Worm (Caenorhabditis elegans) whole organism, mixed stage, embryonic: ENCODE data around the gene grl-11.

ENCODE experiments used
- M03D4.4 ChIP-seq: sonication (generic microtip); optimal IDR thresholded peaks from 2 replicates; lab custom pipeline; 2017; ENCODE audit warnings: mild to moderate bottlenecking, missing genetic modification characterization, missing compliant biosample characterization
- bed-3 ChIP-seq: fragments of 200-800 bp; sonication (Bioruptor generic); optimal IDR thresholded peaks from 3 replicates; lab custom pipeline; 2018; ENCODE audit warnings: mild to moderate bottlenecking, missing genetic modification characterization, moderate library complexity, missing compliant biosample characterization
- blmp-1 ChIP-seq: fragments of 150-350 bp; optimal IDR thresholded peaks from 2 replicates; lab custom pipeline; 2014; ENCODE audit warnings: missing biosample characterization, missing genetic modification characterization
- ceh-39 ChIP-seq: fragments of 150-350 bp; optimal IDR thresholded peaks from 2 replicates; lab custom pipeline; 2014; ENCODE audit warnings: missing biosample characterization, missing genetic modification characterization
- ceh-43 ChIP-seq: fragments of 200-800 bp; sonication (Bioruptor generic); optimal IDR thresholded peaks from 2 replicates; lab custom pipeline; 2018; ENCODE audit warnings: mild to moderate bottlenecking, missing genetic modification characterization, moderate library complexity, missing compliant biosample characterization
- ceh-83 ChIP-seq: fragments of 200-800 bp; sonication (Bioruptor generic); optimal IDR thresholded peaks from 2 replicates; lab custom pipeline; 2018; ENCODE audit warnings: mild to moderate bottlenecking, missing genetic modification characterization, missing compliant biosample characterization
- ces-1 ChIP-seq: fragments of 150-350 bp; optimal IDR thresholded peaks from 2 replicates; lab custom pipeline; 2014; ENCODE audit warnings: missing biosample characterization, missing genetic modification reagents, missing genetic modification characterization
- cnd-1 ChIP-seq: fragments of 200-800 bp; sonication (Bioruptor generic); optimal IDR thresholded peaks from 2 replicates; lab custom pipeline; 2018; ENCODE audit warnings: mild to moderate bottlenecking, missing genetic modification characterization, missing compliant biosample characterization
- drap-1 ChIP-seq: fragments of 200-800 bp; sonication (Bioruptor generic); optimal IDR thresholded peaks from 3 replicates; lab custom pipeline; 2018; ENCODE audit warnings: mild to moderate bottlenecking, missing genetic modification characterization, missing compliant biosample characterization
- elt-1 ChIP-seq: sonication (generic microtip); optimal IDR thresholded peaks from 2 replicates; lab custom pipeline; 2017; ENCODE audit warnings: missing genetic modification characterization, mild to moderate bottlenecking, missing compliant biosample characterization, antibody characterized with exemption, moderate library complexity, borderline replicate concordance; ENCODE audit not compliant: insufficient read depth
- elt-3 ChIP-seq: fragments of 150-350 bp; optimal IDR thresholded peaks from 2 replicates; lab custom pipeline; 2014; ENCODE audit warnings: missing biosample characterization, missing genetic modification characterization
- flh-1 ChIP-seq: fragments of 200-800 bp; sonication (Bioruptor generic); optimal IDR thresholded peaks from 2 replicates; lab custom pipeline; 2018; ENCODE audit warnings: mild to moderate bottlenecking, missing genetic modification characterization, moderate library complexity, missing compliant biosample characterization
- ham-2 ChIP-seq: fragments of 200-800 bp; sonication (Bioruptor generic); optimal IDR thresholded peaks from 2 replicates; lab custom pipeline; 2018; ENCODE audit warnings: mild to moderate bottlenecking, missing genetic modification characterization, missing compliant biosample characterization
- hlh-1 ChIP-seq: fragments of 150-350 bp; optimal IDR thresholded peaks from 2 replicates; lab custom pipeline; 2014; ENCODE audit warnings: missing biosample characterization, missing genetic modification reagents, missing genetic modification characterization
- lin-13 ChIP-seq: fragments of 150-350 bp; optimal IDR thresholded peaks from 2 replicates; lab custom pipeline; 2014; ENCODE audit warnings: missing biosample characterization, missing genetic modification characterization
- lin-32 ChIP-seq: fragments of 200-800 bp; sonication (Bioruptor generic); optimal IDR thresholded peaks from 2 replicates; lab custom pipeline; 2018; ENCODE audit warnings: mild to moderate bottlenecking, missing genetic modification characterization, missing compliant biosample characterization
- lsy-2 ChIP-seq: fragments of 150-350 bp; optimal IDR thresholded peaks from 2 replicates; lab custom pipeline; 2014; ENCODE audit warnings: missing biosample characterization, missing genetic modification characterization
- mab-5 ChIP-seq: fragments of 150-350 bp; optimal IDR thresholded peaks from 2 replicates; lab custom pipeline; 2014; ENCODE audit warnings: missing biosample characterization, missing genetic modification characterization
- mep-1 ChIP-seq: fragments of 150-350 bp; optimal IDR thresholded peaks from 2 replicates; lab custom pipeline; 2017; ENCODE audit warnings: missing biosample characterization, missing genetic modification reagents, missing genetic modification characterization, inconsistent platforms
- mls-2 ChIP-seq: sonication (generic microtip); optimal IDR thresholded peaks from 2 replicates; lab custom pipeline; 2016; ENCODE audit warnings: mild to moderate bottlenecking, missing genetic modification characterization, moderate library complexity, missing compliant biosample characterization
- nhr-12 ChIP-seq: fragments of 150-350 bp; optimal IDR thresholded peaks from 2 replicates; lab custom pipeline; 2014; ENCODE audit warnings: missing biosample characterization, missing genetic modification characterization
- nhr-2 ChIP-seq: fragments of 150-350 bp; optimal IDR thresholded peaks from 2 replicates; lab custom pipeline; 2014; ENCODE audit warnings: missing biosample characterization, missing genetic modification characterization
- nhr-237 ChIP-seq: fragments of 150-350 bp; optimal IDR thresholded peaks from 2 replicates; lab custom pipeline; 2014; ENCODE audit warnings: missing biosample characterization, missing genetic modification characterization
- nhr-28 ChIP-seq: fragments of 150-350 bp; optimal IDR thresholded peaks from 2 replicates; lab custom pipeline; 2014; ENCODE audit warnings: missing biosample characterization, missing genetic modification characterization
- nhr-76 ChIP-seq: sonication (generic microtip); optimal IDR thresholded peaks from 2 replicates; lab custom pipeline; 2017; ENCODE audit warnings: missing biosample characterization, missing genetic modification characterization
- pha-4 ChIP-seq: fragments of 150-350 bp; optimal IDR thresholded peaks from 2 replicates; lab custom pipeline; 2018; ENCODE audit warnings: missing biosample characterization, missing genetic modification reagents, missing genetic modification characterization
- sem-2 ChIP-seq: fragments of 200-800 bp; sonication (Bioruptor generic); optimal IDR thresholded peaks from 2 replicates; lab custom pipeline; 2018; ENCODE audit warnings: mild to moderate bottlenecking, missing genetic modification characterization, missing compliant biosample characterization
- snpc-4 ChIP-seq: fragments of 150-350 bp; optimal IDR thresholded peaks from 2 replicates; lab custom pipeline; 2014; ENCODE audit warnings: missing biosample characterization, missing genetic modification characterization
- sptf-1 ChIP-seq: sonication (generic microtip); optimal IDR thresholded peaks from 2 replicates; lab custom pipeline; 2017; ENCODE audit warnings: mild to moderate bottlenecking, missing genetic modification characterization, moderate library complexity, missing compliant biosample characterization
- tbx-8 ChIP-seq: fragments of 200-800 bp; sonication (Bioruptor generic); optimal IDR thresholded peaks from 2 replicates; lab custom pipeline; 2018; ENCODE audit warnings: mild to moderate bottlenecking, missing genetic modification characterization, moderate library complexity, missing compliant biosample characterization
- unc-120 ChIP-seq: sonication (generic microtip); optimal IDR thresholded peaks from 2 replicates; lab custom pipeline; 2017; ENCODE audit warnings: missing genetic modification characterization, missing compliant biosample characterization; ENCODE audit not compliant: poor library complexity, severe bottlenecking
- unc-39 ChIP-seq: fragments of 150-350 bp; optimal IDR thresholded peaks from 2 replicates; lab custom pipeline; 2014; ENCODE audit warnings: missing biosample characterization, missing genetic modification characterization
- unc-62 ChIP-seq: fragments of 150-350 bp; optimal IDR thresholded peaks from 2 replicates; lab custom pipeline; 2014; ENCODE audit warnings: missing biosample characterization, missing genetic modification reagents, missing genetic modification characterization
- zip-8 ChIP-seq: fragments of 150-350 bp; optimal IDR thresholded peaks from 2 replicates; lab custom pipeline; 2014; ENCODE audit warnings: missing biosample characterization, missing genetic modification characterization
- ztf-11 ChIP-seq: fragments of 150-350 bp; optimal IDR thresholded peaks from 2 replicates; lab custom pipeline; 2014; ENCODE audit warnings: missing biosample characterization, missing genetic modification characterization

The grl-11 gene

ce11 chrIII:9109726-9110125 is 8.4 kb downstream of the grl-11 start (continued):
- TF ChIP-seq blmp-1 (tag; lab: Kevin White, UChicago) (no peak), ceh-83 (GFP tag; lab: Kevin White, UChicago) (no peak)

DNA sequence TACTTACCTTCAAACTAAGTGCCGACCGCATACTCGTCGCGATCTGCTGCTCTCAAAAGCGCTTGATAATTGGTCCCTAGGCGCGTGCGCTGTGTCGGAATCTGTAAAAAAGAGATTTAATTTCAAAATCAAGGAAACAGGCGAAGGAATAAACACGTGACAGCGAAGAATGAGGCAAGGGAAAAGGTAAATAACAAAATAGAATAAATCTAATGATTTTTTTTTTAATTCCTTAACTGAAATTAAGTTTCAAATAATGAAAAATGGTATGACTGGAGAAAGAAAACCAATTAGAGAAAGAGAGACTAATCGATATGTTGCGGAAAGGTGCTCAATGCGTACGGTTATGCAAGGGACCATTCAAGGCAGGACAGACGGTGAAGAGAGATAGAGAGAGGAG is 9.0 kb downstream of the grl-11 start, which contains the start of gene cya-1:
TSS of gene cya-1 (minus strand) at position 101 of the 400 bp plus-strand sequence.
- TF ChIP-seq nhr-12 (tag; lab: Kevin White, UChicago): no peak
- TF ChIP-seq ceh-39 (tag; lab: Kevin White, UChicago): peak; percentile 28

DNA sequence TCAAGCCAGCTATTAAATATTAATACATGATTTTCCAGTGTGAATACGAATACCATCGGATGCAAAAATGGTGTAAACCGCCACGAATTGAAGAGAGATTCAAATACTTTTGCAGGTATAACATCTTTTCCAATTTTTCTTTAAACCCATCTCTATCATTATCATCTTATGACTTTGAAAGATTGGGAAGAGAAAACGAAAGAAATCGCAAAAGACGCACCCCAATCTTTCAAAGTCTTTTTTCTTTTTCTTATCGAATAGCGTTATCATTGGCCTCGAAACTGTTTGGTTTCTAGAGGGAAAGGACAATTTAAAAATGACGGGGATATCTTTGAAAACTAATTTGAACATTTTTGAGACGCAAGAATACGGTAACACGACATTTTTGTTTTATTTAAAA is 12.5 kb downstream of the grl-11 start:
- TF ChIP-seq sem-2 (GFP tag; lab: Kevin White, UChicago): no peak
- no peak for TF ChIP-seq lin-13 (tag; lab: Kevin White, UChicago)
- TF ChIP-seq unc-39: no peak
- TF ChIP-seq zip-8 (tag; lab: Kevin White, UChicago): no peak
- TF ChIP-seq drap-1 (GFP tag; lab: Kevin White, UChicago): no peak
- no peak for TF ChIP-seq nhr-76 (tag; lab: Kevin White, UChicago)

- no peak for TF ChIP-seq sptf-1 (tag; lab: Kevin White, UChicago)
- peak; percentile 20 for TF ChIP-seq unc-120
- peak; percentile 6 for TF ChIP-seq flh-1 (GFP tag; lab: Kevin White, UChicago)
- no peak for TF ChIP-seq nhr-12 (tag; lab: Kevin White, UChicago)
- TF ChIP-seq cnd-1 (tag; lab: Kevin White, UChicago): peak; percentile 79
- TF ChIP-seq lin-13 (tag; lab: Kevin White, UChicago): no peak
- no peak for TF ChIP-seq hlh-1 (tag; lab: Kevin White, UChicago)
- no peak for TF ChIP-seq zip-8 (tag; lab: Kevin White, UChicago)
- TF ChIP-seq mep-1 (tag; lab: Kevin White, UChicago): no peak
- peak; percentile 71 for TF ChIP-seq sem-2 (GFP tag; lab: Kevin White, UChicago)
- no peak for TF ChIP-seq lsy-2 (tag; lab: Kevin White, UChicago)
- TF ChIP-seq ceh-39 (tag; lab: Kevin White, UChicago): no peak
- no peak for TF ChIP-seq lin-32 (GFP tag; lab: Kevin White, UChicago)
- TF ChIP-seq nhr-76 (tag; lab: Kevin White, UChicago): no peak
- no peak for TF ChIP-seq unc-39
- peak; percentile 41 for TF ChIP-seq ham-2 (GFP tag; lab: Kevin White, UChicago)
- peak; percentile 69 for TF ChIP-seq drap-1 (GFP tag; lab: Kevin White, UChicago)
- TF ChIP-seq ceh-43 (GFP tag; lab: Kevin White, UChicago): peak; percentile 18
- TF ChIP-seq M03D4.4 (tag; lab: Kevin White, UChicago): peak; percentile 74
- no peak for TF ChIP-seq mls-2 (tag; lab: Kevin White, UChicago)
- TF ChIP-seq unc-62 (GFP tag; lab: Kevin White, UChicago): no peak
- TF ChIP-seq mab-5: no peak
- no peak for TF ChIP-seq nhr-2 (tag; lab: Kevin White, UChicago)
- no peak for TF ChIP-seq snpc-4 (tag; lab: Kevin White, UChicago)
- TF ChIP-seq ces-1: no peak
- peak; percentile 20 for TF ChIP-seq ceh-83 (GFP tag; lab: Kevin White, UChicago)
- TF ChIP-seq elt-3 (tag; lab: Kevin White, UChicago): no peak
- no peak for TF ChIP-seq nhr-28 (tag; lab: Kevin White, UChicago)
- no peak for TF ChIP-seq nhr-237
- peak; percentile 58 for TF ChIP-seq tbx-8 (GFP tag; lab: Kevin White, UChicago)
- TF ChIP-seq bed-3 (GFP tag; lab: Kevin White, UChicago): no peak
- no peak for TF ChIP-seq elt-1 (tag; lab: Kevin White, UChicago)
- no peak for TF ChIP-seq blmp-1 (tag; lab: Kevin White, UChicago)
- TF ChIP-seq pha-4: no peak
- TF ChIP-seq ztf-11 (tag; lab: Kevin White, UChicago): no peak
Measured at ce11 chrIII:9104060-9104459, 14.1 kb downstream of the grl-11 start.
